Worm (Caenorhabditis elegans) whole organism, L4 larva: Measurements from ENCODE around the gene arrd-8.
A peak's percentile ranks its signal among the peaks of the same experiment; 100 is the strongest.

ENCODE experiments used
- lsy-2 ChIP-seq, 2 experiments: fragments of 150-350 bp in 1 of 2; sonication (generic microtip) in 1 of 2; optimal IDR thresholded peaks; 2 replicates each; lab custom pipeline; 2014 to 2017; ENCODE audit warnings: missing biosample characterization in 2 of 2, missing genetic modification characterization in 2 of 2
- unc-39 ChIP-seq: sonication (generic microtip); optimal IDR thresholded peaks from 2 replicates; lab custom pipeline; 2017; ENCODE audit warnings: missing biosample characterization, missing genetic modification characterization

- TF ChIP-seq lsy-2 (tag; optimal IDR thresholded peaks at IDR 0.05; lab: Kevin White, UChicago) (peak; percentile 78 to 93), unc-39 (tag; lab: Kevin White, UChicago) (no peak)
Observed at ce11 chrII:12102365-12102764, 37.5 kb downstream of the arrd-8 start.
